Worm (Caenorhabditis elegans) whole organism, L4/young adult: Measurements from ENCODE around the gene gst-14.
"Not testable (repeated sequence)": the region's sequence is repeated elsewhere in the genome, so short reads cannot be mapped to it uniquely, and the experiment has no call there.

Source experiments
- W03F9.2 ChIP-seq: fragments of 150-350 bp; optimal IDR thresholded peaks from 2 replicates; lab custom pipeline; 2014; ENCODE audit warnings: missing biosample characterization, missing genetic modification characterization
- dao-5 ChIP-seq: sonication (generic microtip); optimal IDR thresholded peaks from 2 replicates; lab custom pipeline; 2016; ENCODE audit warnings: missing genotype, missing genetic modification characterization, moderate library complexity, missing compliant biosample characterization
- him-1 ChIP-seq: sonication (generic microtip); optimal IDR thresholded peaks from 2 replicates; lab custom pipeline; 2016; ENCODE audit warnings: missing genotype, missing genetic modification reagents, missing genetic modification characterization, missing compliant biosample characterization

- TF ChIP-seq dao-5, him-1, W03F9.2 (tag; lab: Kevin White, UChicago): not testable (repeated sequence)
These were observed 46.1 kb upstream of the gst-14 start, which contains the start of gene C31C9.6 for ce11 chrII:13661990-13662389.
